Fruit fly (Drosophila melanogaster) whole organism, embryonic: Measurements from ENCODE around the gene CG3603.

Source experiments
- Abd-B ChIP-seq: fragments of 200-800 bp; sonication (Bioruptor generic); optimal IDR thresholded peaks from 2 replicates; lab custom pipeline; 2018; ENCODE audit warnings: missing biosample characterization, mild to moderate bottlenecking, missing genetic modification characterization, moderate library complexity
- Bgb ChIP-seq: fragments of 200-800 bp; sonication (Bioruptor generic); IDR thresholded peaks from 2 replicates; pipeline ENCODE4 v1.3.6; 2022; ENCODE audit warnings: missing biosample characterization, missing genetic modification characterization; ENCODE audit not compliant: partially characterized antibody
- CG10147 ChIP-seq: fragments of 200-800 bp; sonication (Bioruptor generic); optimal IDR thresholded peaks from 2 replicates; lab custom pipeline; 2019; ENCODE audit warnings: missing biosample characterization, mild to moderate bottlenecking, missing genetic modification characterization, moderate library complexity
- CG10366 ChIP-seq: fragments of 200-800 bp; sonication (Bioruptor generic); IDR thresholded peaks from 2 replicates; pipeline ENCODE4 v1.3.6; 2022; ENCODE audit warnings: missing biosample characterization, missing genetic modification characterization
- CG11398 ChIP-seq: fragments of 200-800 bp; sonication (Bioruptor generic); optimal IDR thresholded peaks from 2 replicates; lab custom pipeline; 2016; ENCODE audit warnings: missing biosample characterization, missing genetic modification characterization
- CG11696 ChIP-seq: fragments of 200-800 bp; sonication (Bioruptor generic); IDR thresholded peaks from 2 replicates; pipeline ENCODE4 v1.3.6; 2022; ENCODE audit warnings: missing biosample characterization, missing genetic modification characterization
- CG12155 ChIP-seq: fragments of 200-800 bp; sonication (Bioruptor generic); optimal IDR thresholded peaks from 3 replicates; lab custom pipeline; 2016; ENCODE audit warnings: missing biosample characterization, missing genetic modification characterization
- CG12942 ChIP-seq: fragments of 200-800 bp; sonication (Bioruptor generic); optimal IDR thresholded peaks from 3 replicates; lab custom pipeline; 2016; ENCODE audit warnings: missing biosample characterization, missing genetic modification characterization
- CG15269 ChIP-seq: fragments of 200-800 bp; sonication (Bioruptor generic); optimal IDR thresholded peaks from 2 replicates; lab custom pipeline; 2018; ENCODE audit warnings: missing biosample characterization, mild to moderate bottlenecking, missing genetic modification characterization, moderate library complexity
- CG1529 ChIP-seq: fragments of 200-800 bp; sonication (Bioruptor generic); optimal IDR thresholded peaks from 3 replicates; lab custom pipeline; 2018; ENCODE audit warnings: missing biosample characterization, missing genetic modification characterization
- CG15514 ChIP-seq: fragments of 200-800 bp; sonication (Bioruptor generic); optimal IDR thresholded peaks from 3 replicates; lab custom pipeline; 2017; ENCODE audit warnings: missing biosample characterization, missing genetic modification characterization, mild to moderate bottlenecking, moderate library complexity, missing genetic modification reagents
- CG17912 ChIP-seq: fragments of 200-800 bp; sonication (Bioruptor generic); optimal IDR thresholded peaks from 2 replicates; lab custom pipeline; 2018; ENCODE audit warnings: missing biosample characterization, mild to moderate bottlenecking, missing genetic modification characterization
- CG1792 ChIP-seq: fragments of 200-800 bp; sonication (Bioruptor generic); optimal IDR thresholded peaks from 2 replicates; lab custom pipeline; 2016; ENCODE audit warnings: missing biosample characterization, missing genetic modification characterization
- CG2120 ChIP-seq: fragments of 200-800 bp; sonication (Bioruptor generic); optimal IDR thresholded peaks from 3 replicates; lab custom pipeline; 2016; ENCODE audit warnings: missing biosample characterization, missing genetic modification characterization
- CG30020 ChIP-seq: fragments of 200-800 bp; optimal IDR thresholded peaks from 2 replicates; lab custom pipeline; 2019; ENCODE audit warnings: missing biosample characterization, mild to moderate bottlenecking, missing genetic modification characterization, moderate library complexity
- CG32772 ChIP-seq: fragments of 200-800 bp; sonication (Bioruptor generic); IDR thresholded peaks from 2 replicates; pipeline ENCODE4 v1.3.6; 2022; ENCODE audit warnings: missing biosample characterization, missing genetic modification characterization
- CG5245 ChIP-seq: fragments of 200-800 bp; sonication (Bioruptor generic); optimal IDR thresholded peaks from 3 replicates; lab custom pipeline; 2016; ENCODE audit warnings: missing biosample characterization, missing genetic modification characterization
- CG6654 ChIP-seq: fragments of 200-800 bp; sonication (Bioruptor generic); optimal IDR thresholded peaks from 2 replicates; lab custom pipeline; 2017; ENCODE audit warnings: missing biosample characterization, mild to moderate bottlenecking, missing genetic modification characterization
- CG7556 ChIP-seq: fragments of 200-800 bp; sonication (Bioruptor generic); optimal IDR thresholded peaks from 2 replicates; lab custom pipeline; 2017; ENCODE audit warnings: missing biosample characterization, mild to moderate bottlenecking, missing genetic modification characterization
- CG7786 ChIP-seq: fragments of 200-800 bp; sonication (Bioruptor generic); optimal IDR thresholded peaks from 2 replicates; lab custom pipeline; 2016; ENCODE audit warnings: missing biosample characterization, missing genetic modification characterization
- CG9609 ChIP-seq: fragments of 200-800 bp; sonication (Bioruptor generic); optimal IDR thresholded peaks from 3 replicates; lab custom pipeline; 2016; ENCODE audit warnings: missing biosample characterization, missing genetic modification characterization
- CkIIα-i1 ChIP-seq: fragments of 200-800 bp; sonication (Bioruptor generic); IDR thresholded peaks from 2 replicates; pipeline ENCODE4 v1.3.6; 2022; ENCODE audit warnings: missing biosample characterization, missing genetic modification characterization
- Dad ChIP-seq: fragments of 200-800 bp; sonication (Bioruptor generic); optimal IDR thresholded peaks from 3 replicates; lab custom pipeline; 2016; ENCODE audit warnings: missing biosample characterization, missing genetic modification characterization
- Drgx ChIP-seq: fragments of 200-800 bp; sonication (Bioruptor generic); IDR thresholded peaks from 2 replicates; pipeline ENCODE4 v1.3.6; 2022; ENCODE audit warnings: missing biosample characterization, missing genetic modification characterization
- E2f2 ChIP-seq: fragments of 200-800 bp; sonication (Bioruptor generic); IDR thresholded peaks from 2 replicates; pipeline ENCODE4 v1.3.6; 2022; ENCODE audit warnings: missing biosample characterization, missing genetic modification characterization
- Hey ChIP-seq: fragments of 200-800 bp; sonication (Bioruptor generic); optimal IDR thresholded peaks from 3 replicates; lab custom pipeline; 2018; ENCODE audit warnings: missing biosample characterization, mild to moderate bottlenecking, missing genetic modification characterization
- Hmx ChIP-seq: fragments of 200-800 bp; sonication (Bioruptor generic); optimal IDR thresholded peaks from 2 replicates; lab custom pipeline; 2016; ENCODE audit warnings: missing biosample characterization, missing genetic modification characterization
- Max ChIP-seq: fragments of 200-800 bp; sonication (Bioruptor generic); optimal IDR thresholded peaks from 2 replicates; lab custom pipeline; 2016; ENCODE audit warnings: missing biosample characterization, mild to moderate bottlenecking, missing genetic modification characterization
- Meics ChIP-seq: fragments of 200-800 bp; sonication (Bioruptor generic); optimal IDR thresholded peaks from 2 replicates; lab custom pipeline; 2017; ENCODE audit warnings: missing biosample characterization, mild to moderate bottlenecking, missing genetic modification characterization
- Myb ChIP-seq: fragments of 200-800 bp; sonication (Bioruptor generic); optimal IDR thresholded peaks from 2 replicates; lab custom pipeline; 2016; ENCODE audit warnings: missing biosample characterization, missing genetic modification characterization
- Nf-YC ChIP-seq: fragments of 200-800 bp; optimal IDR thresholded peaks from 3 replicates; lab custom pipeline; 2019; ENCODE audit warnings: missing biosample characterization, mild to moderate bottlenecking, missing genetic modification characterization, moderate library complexity
- Ptx1 ChIP-seq: fragments of 200-800 bp; sonication (Bioruptor generic); IDR thresholded peaks from 2 replicates; pipeline ENCODE4 v1.3.6; 2022; ENCODE audit warnings: missing biosample characterization, missing genetic modification characterization
- Six4 ChIP-seq: fragments of 200-800 bp; sonication (Bioruptor generic); optimal IDR thresholded peaks from 2 replicates; lab custom pipeline; 2016; ENCODE audit warnings: missing biosample characterization, missing genetic modification characterization
- al ChIP-seq: fragments of 200-800 bp; sonication (Bioruptor generic); IDR thresholded peaks from 2 replicates; pipeline ENCODE4 v1.3.6; 2022; ENCODE audit warnings: missing biosample characterization, missing genetic modification characterization
- aop ChIP-seq: fragments of 200-800 bp; sonication (Bioruptor generic); IDR thresholded peaks from 2 replicates; pipeline ENCODE4 v1.3.6; 2022; ENCODE audit warnings: missing biosample characterization, missing genetic modification characterization
- ato ChIP-seq: fragments of 200-800 bp; sonication (Bioruptor generic); IDR thresholded peaks from 2 replicates; pipeline ENCODE4 v1.3.6; 2022; ENCODE audit warnings: missing biosample characterization, missing genetic modification characterization; ENCODE audit not compliant: partially characterized antibody
- bigmax ChIP-seq: fragments of 200-800 bp; sonication (Bioruptor generic); optimal IDR thresholded peaks from 2 replicates; lab custom pipeline; 2018; ENCODE audit warnings: missing biosample characterization, mild to moderate bottlenecking, missing genetic modification characterization
- bsh ChIP-seq, 2 experiments: fragments of 200-800 bp; sonication (Bioruptor generic); optimal IDR thresholded peaks; 2 replicates each; lab custom pipeline; 2017 to 2018; ENCODE audit warnings: mild to moderate bottlenecking in 2 of 2, missing biosample characterization in 2 of 2, missing genetic modification characterization in 2 of 2, moderate library complexity in 1 of 2
- croc ChIP-seq: fragments of 200-800 bp; sonication (Bioruptor generic); conservative IDR thresholded peaks from 3 replicates; pipeline ENCODE4 v1.3.6; 2022; ENCODE audit warnings: missing biosample characterization, missing genetic modification characterization
- dpn ChIP-seq, 2 experiments: fragments of 200-800 bp; sonication (Bioruptor generic); optimal IDR thresholded peaks; 3 replicates each; lab custom pipeline; 2016; ENCODE audit warnings: missing biosample characterization in 2 of 2, missing genetic modification characterization in 2 of 2
- gem ChIP-seq: fragments of 200-800 bp; sonication (Bioruptor generic); optimal IDR thresholded peaks from 2 replicates; lab custom pipeline; 2019; ENCODE audit warnings: missing biosample characterization, mild to moderate bottlenecking, missing genetic modification characterization, moderate library complexity
- h ChIP-seq: fragments of >200 bp; optimal IDR thresholded peaks from 2 replicates; lab custom pipeline; 2017
- lab ChIP-seq: fragments of 200-800 bp; sonication (Bioruptor generic); optimal IDR thresholded peaks from 3 replicates; lab custom pipeline; 2017; ENCODE audit warnings: missing biosample characterization, missing genetic modification characterization, mild to moderate bottlenecking, moderate library complexity, missing genetic modification reagents
- lilli ChIP-seq: fragments of 200-800 bp; sonication (Bioruptor generic); optimal IDR thresholded peaks from 3 replicates; lab custom pipeline; 2016; ENCODE audit warnings: missing biosample characterization, missing genetic modification characterization
- lov ChIP-seq, 2 experiments: fragments of 200-800 bp in 1 of 2; fragments of >200 bp in 1 of 2; sonication (Bioruptor generic) in 1 of 2; IDR thresholded peaks in 1 of 2; optimal IDR thresholded peaks in 1 of 2; 2 replicates in 1 of 2; 3 replicates in 1 of 2; pipeline versions ENCODE4 v1.3.6 to Lab custom; 2017 to 2022; ENCODE audit warnings: missing biosample characterization in 1 of 2, missing genetic modification characterization in 1 of 2
- nom ChIP-seq: fragments of 200-800 bp; sonication (Bioruptor generic); optimal IDR thresholded peaks from 2 replicates; lab custom pipeline; 2017; ENCODE audit warnings: missing biosample characterization, missing genetic modification characterization, mild to moderate bottlenecking, moderate library complexity, missing genetic modification reagents
- pb ChIP-seq: fragments of 200-800 bp; sonication (Bioruptor generic); optimal IDR thresholded peaks from 3 replicates; lab custom pipeline; 2016; ENCODE audit warnings: missing biosample characterization, missing genetic modification characterization
- pita ChIP-seq: fragments of 200-800 bp; sonication (Bioruptor generic); optimal IDR thresholded peaks from 2 replicates; lab custom pipeline; 2017; ENCODE audit warnings: missing biosample characterization, mild to moderate bottlenecking, missing genetic modification characterization
- sd ChIP-seq: fragments of 200-800 bp; sonication (Bioruptor generic); optimal IDR thresholded peaks from 3 replicates; lab custom pipeline; 2018; ENCODE audit warnings: missing biosample characterization, mild to moderate bottlenecking, missing genetic modification characterization, moderate library complexity
- sens-2 ChIP-seq: fragments of 200-800 bp; sonication (Bioruptor generic); IDR thresholded peaks from 2 replicates; pipeline ENCODE4 v1.3.6; 2022; ENCODE audit warnings: missing biosample characterization, missing genetic modification characterization
- sim ChIP-seq: fragments of 200-800 bp; sonication (Bioruptor generic); IDR thresholded peaks from 2 replicates; pipeline ENCODE4 v1.3.6; 2022; ENCODE audit warnings: missing biosample characterization, missing genetic modification characterization
- stc ChIP-seq: fragments of 200-800 bp; sonication (Bioruptor generic); IDR thresholded peaks from 2 replicates; pipeline ENCODE4 v1.3.6; 2022; ENCODE audit warnings: missing biosample characterization, missing genetic modification characterization

Gene CG3603

dm6 chrX:2951637-2952036, 3.8 kb downstream of the CG3603 start (continued):
- TF ChIP-seq sim (GFP tag; lab: Robert Waterston, UW): no peak
- TF ChIP-seq CG12155: no peak
- TF ChIP-seq E2f2 (GFP tag; lab: Robert Waterston, UW): peak; percentile 13; the same call in 1 of the 2 replicates
- TF ChIP-seq CG17912 (GFP tag; lab: Kevin White, UChicago): no peak
- no peak for TF ChIP-seq sens-2 (GFP tag; lab: Robert Waterston, UW)
- peak; percentile 4 for TF ChIP-seq Meics (GFP tag; lab: Kevin White, UChicago)
- no peak for TF ChIP-seq CG9609 (GFP tag; lab: Kevin White, UChicago)
- no peak for TF ChIP-seq pita
- no peak for TF ChIP-seq Drgx (GFP tag; lab: Robert Waterston, UW)
- TF ChIP-seq dpn (GFP tag; optimal IDR thresholded peaks at IDR 0.05; lab: Kevin White, UChicago): no peak
- no peak for TF ChIP-seq CG10366
- TF ChIP-seq CG15269 (tag; lab: Kevin White, UChicago): no peak
- TF ChIP-seq Six4 (GFP tag; lab: Kevin White, UChicago): no peak
- no peak for TF ChIP-seq stc (GFP tag; lab: Robert Waterston, UW)
- no peak for TF ChIP-seq CG15514
- TF ChIP-seq Ptx1 (GFP tag; lab: Robert Waterston, UW): peak; percentile 41; the same call in 1 of the 2 replicates
- no peak for TF ChIP-seq CkIIα-i1 (GFP tag; lab: Robert Waterston, UW)
- TF ChIP-seq CG1529 (GFP tag; lab: Kevin White, UChicago): no peak
- no peak for TF ChIP-seq Bgb (GFP tag; lab: Robert Waterston, UW)
- TF ChIP-seq CG11398: no peak
- no peak for TF ChIP-seq Abd-B (GFP tag; lab: Kevin White, UChicago)
- TF ChIP-seq CG12942 (GFP tag; lab: Kevin White, UChicago): no peak
- 0 out of 2 replicates have a peak, but pooled peaks have one; percentile 18 for TF ChIP-seq CG32772 (GFP tag; lab: Robert Waterston, UW)
- TF ChIP-seq Hey (tag; lab: Kevin White, UChicago): no peak
- TF ChIP-seq lab (GFP tag; lab: Kevin White, UChicago): peak; percentile 45
- TF ChIP-seq Max (GFP tag; lab: Kevin White, UChicago): no peak
- no peak for TF ChIP-seq CG30020 (tag; lab: Kevin White, UChicago)
- no peak for TF ChIP-seq CG1792 (GFP tag; lab: Kevin White, UChicago)
- no peak for TF ChIP-seq CG11696 (GFP tag; lab: Robert Waterston, UW)
- TF ChIP-seq h (lab: Kevin White, UChicago): no peak
- peak; percentile 6 for TF ChIP-seq CG2120 (GFP tag; lab: Kevin White, UChicago)
- TF ChIP-seq CG7556 (GFP tag; lab: Kevin White, UChicago): peak; percentile 41
- TF ChIP-seq sd (tag; lab: Kevin White, UChicago): no peak
- TF ChIP-seq bsh (GFP tag; optimal IDR thresholded peaks at IDR 0.05; lab: Kevin White, UChicago): peak in 1 of 2 experiments; percentile 40
- TF ChIP-seq Myb (GFP tag; lab: Kevin White, UChicago): no peak
- no peak for TF ChIP-seq Dad (GFP tag; lab: Kevin White, UChicago)
- no peak for TF ChIP-seq bigmax
- no peak for TF ChIP-seq lilli (GFP tag; lab: Kevin White, UChicago)
- no peak for TF ChIP-seq CG5245 (GFP tag; lab: Kevin White, UChicago)
- peak; percentile 22 for TF ChIP-seq CG10147 (GFP tag; lab: Kevin White, UChicago)
- TF ChIP-seq Hmx: no peak
- TF ChIP-seq al (GFP tag; lab: Robert Waterston, UW): no peak
- no peak for TF ChIP-seq aop (GFP tag; lab: Robert Waterston, UW)
- no peak for TF ChIP-seq CG7786 (GFP tag; lab: Kevin White, UChicago)
- TF ChIP-seq pb (GFP tag; lab: Kevin White, UChicago): no peak
- no peak for TF ChIP-seq Nf-YC (tag; lab: Kevin White, UChicago)
- TF ChIP-seq lov (optimal IDR thresholded peaks at IDR 0.05; lab: Kevin White, UChicago): no peak
- no peak for TF ChIP-seq lov (GFP tag; IDR thresholded peaks at IDR 0.05; lab: Robert Waterston, UW)
- peak; percentile 68 for TF ChIP-seq gem (tag; lab: Kevin White, UChicago)
- TF ChIP-seq ato (GFP tag; lab: Robert Waterston, UW): no peak
- TF ChIP-seq nom: no peak
- TF ChIP-seq croc (GFP tag; lab: Robert Waterston, UW): peak; percentile 22; the same call in 1 of the 3 replicates
- no peak for TF ChIP-seq CG6654
